Worm (Caenorhabditis elegans) whole organism, L4 larva: ENCODE measurements around the gene coa-1.

Experiments used
- R02D3.7 ChIP-seq: fragments of 150-350 bp; sonication (generic microtip); optimal IDR thresholded peaks from 3 replicates; lab custom pipeline; 2014; ENCODE audit warnings: missing biosample characterization, missing genetic modification characterization
- ama-1 ChIP-seq: fragments of 150-350 bp; optimal IDR thresholded peaks from 2 replicates; lab custom pipeline; 2014; ENCODE audit warnings: inconsistent platforms, mixed read lengths
- fos-1 ChIP-seq: fragments of 150-350 bp; optimal IDR thresholded peaks from 2 replicates; lab custom pipeline; 2014; ENCODE audit warnings: missing biosample characterization, missing genetic modification characterization
- nhr-237 ChIP-seq: sonication (generic microtip); optimal IDR thresholded peaks from 2 replicates; lab custom pipeline; 2017; ENCODE audit warnings: missing biosample characterization, missing genetic modification characterization
- nhr-48 ChIP-seq: sonication (generic microtip); optimal IDR thresholded peaks from 2 replicates; lab custom pipeline; 2016; ENCODE audit warnings: mild to moderate bottlenecking, missing genetic modification characterization, missing compliant biosample characterization
- snpc-4 ChIP-seq: fragments of 150-350 bp; optimal IDR thresholded peaks from 2 replicates; lab custom pipeline; 2014; ENCODE audit warnings: missing biosample characterization, missing genetic modification characterization
- unc-62 ChIP-seq, 3 experiments: fragments of 150-350 bp in 1 of 3; sonication (generic microtip); optimal IDR thresholded peaks in 2 of 3; peaks in 1 of 3; 1 replicate in 1 of 3; 2 replicates in 2 of 3; lab custom pipeline; 2014 to 2017; ENCODE audit warnings: missing biosample characterization in 3 of 3, missing genetic modification characterization in 3 of 3, missing genetic modification reagents in 3 of 3, missing genotype in 1 of 3
- zag-1 ChIP-seq: fragments of 150-350 bp; optimal IDR thresholded peaks from 2 replicates; lab custom pipeline; 2014; ENCODE audit warnings: missing biosample characterization, missing genetic modification characterization

DNA sequence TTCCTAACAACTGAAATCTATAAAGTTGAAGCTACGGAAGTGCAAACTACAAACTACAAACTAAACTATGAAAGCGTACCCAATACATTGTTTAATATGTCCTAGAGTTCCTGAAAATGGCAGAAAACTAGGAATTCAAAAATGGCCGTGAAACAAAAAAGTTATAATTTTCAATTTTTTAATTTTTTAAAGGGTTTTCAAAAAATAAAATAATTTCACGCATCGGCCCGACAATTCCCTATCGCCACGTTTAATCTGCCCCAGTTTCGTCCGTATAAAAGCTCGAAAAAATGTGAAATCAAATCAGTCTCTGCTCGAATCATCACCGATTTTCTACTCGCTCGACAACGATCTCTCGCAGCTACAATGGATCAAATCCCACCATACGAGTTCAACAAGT is 46.4 kb upstream of the coa-1 start, which contains the start of gene Y38C1AA.7:
- TF ChIP-seq snpc-4 (no peak), zag-1 (tag; lab: Kevin White, UChicago) (no peak), nhr-48 (tag; lab: Kevin White, UChicago) (no peak), fos-1 (tag; lab: Kevin White, UChicago) (no peak), R02D3.7 (tag; lab: Kevin White, UChicago) (no peak), ama-1 (lab: Kevin White, UChicago) (no peak), unc-62 (GFP tag; optimal IDR thresholded peaks at IDR 0.05 in 1 of 2; lab: Kevin White, UChicago) (no peak), unc-62 (tag; optimal IDR thresholded peaks at IDR 0.05; lab: Kevin White, UChicago) (no peak), nhr-237 (tag; lab: Kevin White, UChicago) (no peak)
